Fruit fly (Drosophila melanogaster) whole organism, embryonic: ENCODE results near the gene CG15406.

Experiments
- ATbp ChIP-seq: fragments of 200-800 bp; sonication (Bioruptor generic); optimal IDR thresholded peaks from 2 replicates; lab custom pipeline; 2017; ENCODE audit warnings: missing biosample characterization, mild to moderate bottlenecking, missing genetic modification characterization, missing genetic modification reagents
- Adf1 ChIP-seq: fragments of 200-800 bp; sonication (Bioruptor generic); IDR thresholded peaks from 2 replicates; pipeline ENCODE4 v1.3.6; 2022; ENCODE audit warnings: missing biosample characterization, missing genetic modification characterization
- BEAF-32 ChIP-seq: fragments of 200-800 bp; sonication (Bioruptor generic); optimal IDR thresholded peaks from 3 replicates; lab custom pipeline; 2017; ENCODE audit warnings: missing biosample characterization, missing genetic modification characterization, mild to moderate bottlenecking, moderate library complexity, missing genetic modification reagents
- CG10543 ChIP-seq: fragments of 200-800 bp; sonication (Bioruptor generic); optimal IDR thresholded peaks from 3 replicates; lab custom pipeline; 2017; ENCODE audit warnings: missing biosample characterization, mild to moderate bottlenecking, missing genetic modification characterization, moderate library complexity
- CG11696 ChIP-seq: fragments of 200-800 bp; sonication (Bioruptor generic); IDR thresholded peaks from 2 replicates; pipeline ENCODE4 v1.3.6; 2022; ENCODE audit warnings: missing biosample characterization, missing genetic modification characterization
- CG12659 ChIP-seq: fragments of 200-800 bp; sonication (Bioruptor generic); optimal IDR thresholded peaks from 3 replicates; lab custom pipeline; 2017; ENCODE audit warnings: mild to moderate bottlenecking, missing biosample characterization, missing genetic modification reagents, missing genetic modification characterization
- CG13894 ChIP-seq: fragments of 200-800 bp; sonication (Bioruptor generic); optimal IDR thresholded peaks from 3 replicates; lab custom pipeline; 2018; ENCODE audit warnings: missing biosample characterization, mild to moderate bottlenecking, missing genetic modification characterization, moderate library complexity
- CG15479 ChIP-seq: fragments of 200-800 bp; sonication (Bioruptor generic); optimal IDR thresholded peaks from 3 replicates; lab custom pipeline; 2019; ENCODE audit warnings: missing biosample characterization, mild to moderate bottlenecking, missing genetic modification characterization, moderate library complexity
- CG1792 ChIP-seq: fragments of 200-800 bp; sonication (Bioruptor generic); optimal IDR thresholded peaks from 2 replicates; lab custom pipeline; 2016; ENCODE audit warnings: missing biosample characterization, missing genetic modification characterization
- CG18011 ChIP-seq: fragments of 200-800 bp; sonication (Bioruptor generic); optimal IDR thresholded peaks from 2 replicates; lab custom pipeline; 2017; ENCODE audit warnings: missing biosample characterization, missing genetic modification characterization, mild to moderate bottlenecking, moderate library complexity, missing genotype
- CG2199 ChIP-seq: fragments of 200-800 bp; sonication (Bioruptor generic); IDR thresholded peaks from 3 replicates; pipeline ENCODE4 v1.3.6; 2022; ENCODE audit warnings: missing biosample characterization, missing genetic modification characterization
- CG2712 ChIP-seq: fragments of 200-800 bp; optimal IDR thresholded peaks from 3 replicates; lab custom pipeline; 2019; ENCODE audit warnings: missing biosample characterization, mild to moderate bottlenecking, missing genetic modification characterization, moderate library complexity
- CG30403 ChIP-seq: fragments of 200-800 bp; sonication (Bioruptor generic); optimal IDR thresholded peaks from 3 replicates; lab custom pipeline; 2016; ENCODE audit warnings: missing biosample characterization, missing genetic modification characterization
- CG31441 ChIP-seq: fragments of 200-800 bp; sonication (Bioruptor generic); IDR thresholded peaks from 2 replicates; pipeline ENCODE4 v1.3.6; 2022; ENCODE audit warnings: missing biosample characterization, missing genetic modification characterization
- CG3163 ChIP-seq: fragments of 200-800 bp; sonication (Bioruptor generic); optimal IDR thresholded peaks from 3 replicates; lab custom pipeline; 2016; ENCODE audit warnings: missing biosample characterization, missing genetic modification characterization
- CG32772 ChIP-seq: fragments of 200-800 bp; sonication (Bioruptor generic); IDR thresholded peaks from 2 replicates; pipeline ENCODE4 v1.3.6; 2022; ENCODE audit warnings: missing biosample characterization, missing genetic modification characterization
- CG6791 ChIP-seq: fragments of 200-800 bp; sonication (Bioruptor generic); IDR thresholded peaks from 3 replicates; pipeline ENCODE4 v1.3.6; 2022; ENCODE audit warnings: missing biosample characterization, missing genetic modification characterization; ENCODE audit not compliant: partially characterized antibody
- CG7556 ChIP-seq: fragments of 200-800 bp; sonication (Bioruptor generic); optimal IDR thresholded peaks from 2 replicates; lab custom pipeline; 2017; ENCODE audit warnings: missing biosample characterization, mild to moderate bottlenecking, missing genetic modification characterization
- Drgx ChIP-seq: fragments of 200-800 bp; sonication (Bioruptor generic); IDR thresholded peaks from 2 replicates; pipeline ENCODE4 v1.3.6; 2022; ENCODE audit warnings: missing biosample characterization, missing genetic modification characterization
- Eip74EF ChIP-seq, 2 experiments: fragments of 200-800 bp in 1 of 2; fragments of >200 bp in 1 of 2; sonication (Bioruptor generic) in 1 of 2; optimal IDR thresholded peaks; 2 replicates each; lab custom pipeline; 2017 to 2019; ENCODE audit warnings: missing biosample characterization in 2 of 2, missing genetic modification characterization in 2 of 2, mild to moderate bottlenecking in 1 of 2, moderate library complexity in 1 of 2
- Elba2 ChIP-seq: fragments of 200-800 bp; sonication (Bioruptor generic); optimal IDR thresholded peaks from 3 replicates; lab custom pipeline; 2016; ENCODE audit warnings: missing biosample characterization, missing genetic modification characterization
- Ets65A ChIP-seq: fragments of 200-800 bp; sonication (Bioruptor generic); peaks from one replicate; lab custom pipeline; 2016; ENCODE audit warnings: missing biosample characterization, missing genetic modification characterization
- Gsc ChIP-seq: fragments of 200-800 bp; sonication (Bioruptor generic); IDR thresholded peaks from 2 replicates; pipeline ENCODE4 v1.3.6; 2022; ENCODE audit warnings: missing biosample characterization, missing genetic modification characterization
- MTF-1 ChIP-seq: fragments of 200-800 bp; sonication (Bioruptor generic); optimal IDR thresholded peaks from 2 replicates; lab custom pipeline; 2018; ENCODE audit warnings: missing biosample characterization, mild to moderate bottlenecking, missing genetic modification characterization, borderline replicate concordance
- NFAT ChIP-seq: fragments of 200-800 bp; sonication (Bioruptor generic); IDR thresholded peaks from 2 replicates; pipeline ENCODE4 v1.3.6; 2022; ENCODE audit warnings: missing biosample characterization, missing genetic modification characterization
- Oli ChIP-seq: fragments of 200-800 bp; sonication (Bioruptor generic); optimal IDR thresholded peaks from 2 replicates; lab custom pipeline; 2018; ENCODE audit warnings: missing biosample characterization, mild to moderate bottlenecking, missing genetic modification characterization, moderate library complexity
- Ssrp ChIP-seq: fragments of 200-800 bp; sonication (Bioruptor generic); optimal IDR thresholded peaks from 2 replicates; lab custom pipeline; 2018; ENCODE audit warnings: missing biosample characterization, mild to moderate bottlenecking, missing genetic modification characterization, moderate library complexity
- Stat92E ChIP-seq, 3 experiments: fragments of >200 bp in 2 of 3; fragments of 200-800 bp in 1 of 3; sonication (Bioruptor generic) in 1 of 3; optimal IDR thresholded peaks; 2 replicates each; lab custom pipeline; 2017 to 2019; ENCODE audit warnings: missing biosample characterization in 3 of 3, missing genetic modification characterization in 3 of 3, mild to moderate bottlenecking in 1 of 3, moderate library complexity in 1 of 3
- Xbp1 ChIP-seq: fragments of 200-800 bp; sonication (Bioruptor generic); optimal IDR thresholded peaks from 3 replicates; lab custom pipeline; 2016; ENCODE audit warnings: missing biosample characterization, mild to moderate bottlenecking, missing genetic modification characterization
- bowl ChIP-seq: fragments of 200-800 bp; sonication (Bioruptor generic); IDR thresholded peaks from 2 replicates; pipeline ENCODE4 v1.3.6; 2022; ENCODE audit warnings: missing biosample characterization, missing genetic modification characterization
- ci ChIP-seq: fragments of 200-800 bp; sonication (Bioruptor generic); IDR thresholded peaks from 3 replicates; pipeline ENCODE4 v1.3.6; 2022; ENCODE audit warnings: missing biosample characterization, missing genetic modification characterization
- grn ChIP-seq: fragments of 200-800 bp; sonication (Bioruptor generic); optimal IDR thresholded peaks from 3 replicates; lab custom pipeline; 2017; ENCODE audit warnings: missing biosample characterization, missing genetic modification characterization
- gsb ChIP-seq: fragments of 200-800 bp; sonication (Bioruptor generic); IDR thresholded peaks from 2 replicates; pipeline ENCODE4 v1.3.6; 2022; ENCODE audit warnings: missing biosample characterization, missing genetic modification characterization
- gt ChIP-seq: fragments of 200-800 bp; sonication (Bioruptor generic); IDR thresholded peaks from 2 replicates; pipeline ENCODE4 v1.3.6; 2022; ENCODE audit warnings: missing biosample characterization, missing genetic modification characterization
- ken ChIP-seq: fragments of 200-800 bp; sonication (Bioruptor generic); IDR thresholded peaks from 3 replicates; pipeline ENCODE4 v1.3.6; 2022; ENCODE audit warnings: missing biosample characterization, missing genetic modification characterization
- lab ChIP-seq: fragments of 200-800 bp; sonication (Bioruptor generic); optimal IDR thresholded peaks from 3 replicates; lab custom pipeline; 2017; ENCODE audit warnings: missing biosample characterization, missing genetic modification characterization, mild to moderate bottlenecking, moderate library complexity, missing genetic modification reagents
- maf-S ChIP-seq: fragments of 200-800 bp; sonication (Bioruptor generic); optimal IDR thresholded peaks from 2 replicates; lab custom pipeline; 2016; ENCODE audit warnings: missing biosample characterization, missing genetic modification characterization
- odd ChIP-seq: fragments of 200-800 bp; sonication (Bioruptor generic); optimal IDR thresholded peaks from 2 replicates; lab custom pipeline; 2017; ENCODE audit warnings: missing biosample characterization, mild to moderate bottlenecking, missing genetic modification characterization
- pfk ChIP-seq: fragments of 200-800 bp; sonication (Bioruptor generic); optimal IDR thresholded peaks from 2 replicates; lab custom pipeline; 2018; ENCODE audit warnings: missing biosample characterization, mild to moderate bottlenecking, missing genetic modification characterization, moderate library complexity
- pros ChIP-seq: fragments of 200-800 bp; sonication (Bioruptor generic); optimal IDR thresholded peaks from 3 replicates; lab custom pipeline; 2019; ENCODE audit warnings: missing biosample characterization, mild to moderate bottlenecking, missing genetic modification characterization, moderate library complexity
- row ChIP-seq: fragments of 200-800 bp; sonication (Bioruptor generic); IDR thresholded peaks from 3 replicates; pipeline ENCODE4 v1.3.6; 2022; ENCODE audit warnings: missing biosample characterization, missing genetic modification characterization
- slou ChIP-seq: fragments of 200-800 bp; sonication (Bioruptor generic); optimal IDR thresholded peaks from 3 replicates; lab custom pipeline; 2016; ENCODE audit warnings: missing biosample characterization, missing genetic modification characterization
- sob ChIP-seq: fragments of 200-800 bp; sonication (Bioruptor generic); IDR thresholded peaks from 2 replicates; pipeline ENCODE4 v1.3.6; 2022; ENCODE audit warnings: missing biosample characterization, missing genetic modification characterization
- vfl ChIP-seq: fragments of 200-800 bp; sonication (Bioruptor generic); optimal IDR thresholded peaks from 2 replicates; lab custom pipeline; 2016; ENCODE audit warnings: missing biosample characterization, missing genetic modification characterization
- vnd ChIP-seq: fragments of 200-800 bp; sonication (Bioruptor generic); IDR thresholded peaks from 3 replicates; pipeline ENCODE4 v1.3.6; 2022; ENCODE audit warnings: missing biosample characterization, missing genetic modification characterization; ENCODE audit not compliant: partially characterized antibody
- zf30C ChIP-seq: fragments of 200-800 bp; sonication (Bioruptor generic); optimal IDR thresholded peaks from 3 replicates; lab custom pipeline; 2018; ENCODE audit warnings: missing biosample characterization, mild to moderate bottlenecking, missing genetic modification characterization

CG15406 gene

DNA sequence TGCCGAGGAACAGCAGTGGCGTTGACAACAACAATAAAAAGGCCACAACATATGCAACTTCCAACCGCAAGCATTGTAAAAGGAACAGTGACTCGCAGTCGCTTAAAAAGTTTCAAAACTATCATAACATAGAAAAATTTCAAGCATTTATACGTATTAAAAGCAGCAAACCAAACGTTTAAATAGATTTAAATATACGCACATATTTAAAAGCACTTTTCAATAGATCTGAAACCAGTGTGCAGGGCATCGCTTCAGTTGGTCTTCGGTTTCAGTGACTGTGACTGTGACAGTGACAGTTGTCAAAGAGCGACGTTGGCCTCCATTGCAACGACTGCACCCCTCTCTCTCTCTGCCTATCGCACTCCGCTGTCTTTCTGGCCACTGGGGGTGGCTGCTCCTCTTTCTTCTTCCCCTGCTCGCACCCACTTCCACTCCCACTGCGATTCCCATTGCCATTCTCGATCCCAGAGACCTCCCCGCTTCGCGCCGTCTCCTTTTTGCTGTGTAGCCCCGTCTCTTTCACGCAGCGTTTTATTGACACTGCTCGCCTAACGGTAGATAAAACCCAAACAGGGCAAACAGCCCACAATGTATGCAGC is 39.2 kb downstream of the CG15406 start (continued):
- TF ChIP-seq CG6791, result peak; percentile 41; the same call in 1 of the 3 replicates
- no peak for TF ChIP-seq vfl (GFP tag; lab: Kevin White, UChicago)
- peak; percentile 80 for TF ChIP-seq Ssrp (tag; lab: Kevin White, UChicago)
- TF ChIP-seq CG10543 (GFP tag; lab: Kevin White, UChicago), result no peak
- peak; percentile 92 for TF ChIP-seq ken (GFP tag; lab: Robert Waterston, UW)
- TF ChIP-seq NFAT (GFP tag; lab: Robert Waterston, UW), result no peak
- TF ChIP-seq CG3163 (GFP tag; lab: Kevin White, UChicago), result no peak
- TF ChIP-seq CG2199 (GFP tag; lab: Robert Waterston, UW), result peak; percentile 79; the same call in 2 of the 3 replicates
- TF ChIP-seq gt (GFP tag; lab: Robert Waterston, UW), result peak; percentile 85
- peak; percentile 78 for TF ChIP-seq sob
- TF ChIP-seq CG7556 (GFP tag; lab: Kevin White, UChicago), result peak; percentile 69
- TF ChIP-seq zf30C (GFP tag; lab: Kevin White, UChicago), result no peak
- peak; percentile 98 for TF ChIP-seq Drgx (GFP tag; lab: Robert Waterston, UW)
- peak in 1 of 2 experiments; percentile 75 for TF ChIP-seq Eip74EF (GFP tag; optimal IDR thresholded peaks at IDR 0.05; lab: Kevin White, UChicago)
- peak; percentile 43 for TF ChIP-seq CG12659 (GFP tag; lab: Kevin White, UChicago)
- TF ChIP-seq CG30403, result peak; percentile 75
- TF ChIP-seq BEAF-32 (GFP tag; lab: Kevin White, UChicago), result no peak
- TF ChIP-seq CG18011, result peak; percentile 10
- TF ChIP-seq ci (GFP tag; lab: Robert Waterston, UW), result peak; percentile 97
- TF ChIP-seq CG2712 (tag; lab: Kevin White, UChicago), result peak; percentile 91
- TF ChIP-seq CG15479 (GFP tag; lab: Kevin White, UChicago), result no peak
- TF ChIP-seq slou (GFP tag; lab: Kevin White, UChicago), result no peak
- TF ChIP-seq gsb (GFP tag; lab: Robert Waterston, UW), result no peak
- no peak for TF ChIP-seq Stat92E (GFP tag; optimal IDR thresholded peaks at IDR 0.05; lab: Kevin White, UChicago)
- no peak for TF ChIP-seq grn
- TF ChIP-seq Gsc (GFP tag; lab: Robert Waterston, UW), result peak; percentile 77
- TF ChIP-seq Adf1, result no peak
- TF ChIP-seq pfk (GFP tag; lab: Kevin White, UChicago), result no peak
- no peak for TF ChIP-seq Elba2 (GFP tag; lab: Kevin White, UChicago)
- TF ChIP-seq Ets65A (GFP tag; lab: Kevin White, UChicago), result peak; percentile 82
- peak; percentile 88 for TF ChIP-seq CG31441 (GFP tag; lab: Robert Waterston, UW)
- TF ChIP-seq maf-S, result peak; percentile 13
- TF ChIP-seq CG32772 (GFP tag; lab: Robert Waterston, UW), result peak; percentile 92
- TF ChIP-seq vnd, result peak; percentile 44; the same call in 2 of the 3 replicates
- TF ChIP-seq lab (GFP tag; lab: Kevin White, UChicago), result peak; percentile 77
- peak; percentile 82 for TF ChIP-seq Oli (tag; lab: Kevin White, UChicago)
- TF ChIP-seq ATbp (GFP tag; lab: Kevin White, UChicago), result peak; percentile 92
- TF ChIP-seq bowl, result no peak
- peak; percentile 44 for TF ChIP-seq CG1792 (GFP tag; lab: Kevin White, UChicago)
- TF ChIP-seq MTF-1, result peak; percentile 48
- no peak for TF ChIP-seq CG13894
- TF ChIP-seq pros (GFP tag; lab: Kevin White, UChicago), result no peak
- TF ChIP-seq CG11696 (GFP tag; lab: Robert Waterston, UW), result peak; percentile 82
- peak; percentile 84 for TF ChIP-seq row (GFP tag; lab: Robert Waterston, UW)
- peak; percentile 68 for TF ChIP-seq Xbp1 (GFP tag; lab: Kevin White, UChicago)
- TF ChIP-seq odd, result peak; percentile 35
